Fruit fly (Drosophila melanogaster): Measurements from ENCODE around the gene Gr39a.

- TF ChIP-seq Clk (GFP tag; optimal IDR thresholded peaks at IDR 0.05) (no peak), CG7045 (GFP tag; optimal IDR thresholded peaks at IDR 0.05) (no peak), CG5204 (GFP tag; optimal IDR thresholded peaks at IDR 0.05) (no peak), tj (GFP tag; optimal IDR thresholded peaks at IDR 0.05) (no peak), kay (GFP tag; ENCODE audit: borderline replicate concordance) (no peak), pad (GFP tag; optimal IDR thresholded peaks at IDR 0.05) (no peak), Hr96 (GFP tag; optimal IDR thresholded peaks at IDR 0.05) (no peak), bab1 (GFP tag; optimal IDR thresholded peaks at IDR 0.05) (no peak), cnc (optimal IDR thresholded peaks at IDR 0.05) (no peak)
Measured at dm6 chr2L:21251750-21252149, 38.8 kb upstream of the Gr39a start.
